Worm (Caenorhabditis elegans) whole organism, L3 larva: ENCODE measurements around the gene rps-4.

Experiments used
- ama-1 ChIP-seq: fragments of 150-350 bp; optimal IDR thresholded peaks from 2 replicates; lab custom pipeline; 2018
- ceh-28 ChIP-seq: fragments of 150-350 bp; optimal IDR thresholded peaks from 2 replicates; lab custom pipeline; 2014; ENCODE audit warnings: missing biosample characterization, missing genetic modification reagents, missing genetic modification characterization
- elt-1 ChIP-seq: fragments of 150-350 bp; optimal IDR thresholded peaks from 2 replicates; lab custom pipeline; 2014; ENCODE audit warnings: missing biosample characterization, missing genetic modification characterization
- fos-1 ChIP-seq: fragments of 150-350 bp; optimal IDR thresholded peaks from 2 replicates; lab custom pipeline; 2014; ENCODE audit warnings: missing biosample characterization, missing genetic modification characterization
- jun-1 ChIP-seq: fragments of 150-350 bp; optimal IDR thresholded peaks from 2 replicates; lab custom pipeline; 2014; ENCODE audit warnings: missing biosample characterization, missing genetic modification reagents, missing genetic modification characterization
- mdl-1 ChIP-seq: fragments of 150-350 bp; optimal IDR thresholded peaks from 2 replicates; lab custom pipeline; 2014; ENCODE audit warnings: missing biosample characterization, missing genetic modification characterization
- nhr-12 ChIP-seq: fragments of 150-350 bp; optimal IDR thresholded peaks from 2 replicates; lab custom pipeline; 2014; ENCODE audit warnings: missing biosample characterization, missing genetic modification characterization
- nhr-237 ChIP-seq: fragments of 150-350 bp; optimal IDR thresholded peaks from 2 replicates; lab custom pipeline; 2014; ENCODE audit warnings: missing biosample characterization, missing genetic modification characterization
- nhr-28 ChIP-seq: fragments of 150-350 bp; optimal IDR thresholded peaks from 2 replicates; lab custom pipeline; 2014; ENCODE audit warnings: missing biosample characterization, missing genetic modification characterization
- pha-4 ChIP-seq: fragments of 150-350 bp; optimal IDR thresholded peaks from 2 replicates; lab custom pipeline; 2014; ENCODE audit warnings: missing biosample characterization, missing genetic modification reagents, missing genetic modification characterization
- pqm-1 ChIP-seq: fragments of 150-350 bp; optimal IDR thresholded peaks from 2 replicates; lab custom pipeline; 2017; ENCODE audit warnings: missing biosample characterization, missing genetic modification characterization, inconsistent platforms
- sea-2 ChIP-seq: fragments of 150-350 bp; sonication (generic microtip); optimal IDR thresholded peaks from 4 replicates; lab custom pipeline; 2014; ENCODE audit warnings: missing biosample characterization, missing genetic modification reagents, missing genetic modification characterization
- unc-39 ChIP-seq: sonication (generic microtip); optimal IDR thresholded peaks from 4 replicates; lab custom pipeline; 2017; ENCODE audit warnings: missing biosample characterization, missing genetic modification characterization

DNA sequence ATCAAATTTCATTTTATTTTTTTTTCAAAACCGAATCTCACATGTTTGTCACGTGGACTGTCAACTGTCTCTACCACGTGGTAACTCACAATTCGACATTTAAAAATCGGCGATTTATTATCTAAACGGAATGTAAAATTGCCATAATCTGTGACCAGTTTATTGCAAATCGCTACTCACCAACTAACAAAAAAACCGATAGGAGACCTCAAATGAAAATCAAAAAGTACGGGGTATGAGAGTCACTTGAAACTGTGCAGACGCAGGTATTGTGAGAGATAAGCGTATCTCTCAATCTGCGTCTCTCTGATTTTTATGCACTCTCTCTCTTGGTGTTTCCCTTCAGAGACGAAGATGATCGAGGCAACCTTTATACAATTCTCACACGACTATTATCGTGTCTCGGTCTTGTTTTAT, 36.7 kb downstream of the rps-4 start:
- TF ChIP-seq pqm-1 (tag; lab: Kevin White, UChicago) (peak; percentile 92), pha-4 (tag; lab: Kevin White, UChicago) (peak; percentile 57), fos-1 (tag; lab: Kevin White, UChicago) (no peak), ama-1 (lab: Kevin White, UChicago) (no peak), mdl-1 (peak; percentile 33), ceh-28 (tag; lab: Kevin White, UChicago) (peak; percentile 51), nhr-28 (tag; lab: Kevin White, UChicago) (no peak), nhr-237 (tag; lab: Kevin White, UChicago) (no peak), nhr-12 (tag; lab: Kevin White, UChicago) (no peak), jun-1 (tag; lab: Kevin White, UChicago) (peak; percentile 81), elt-1 (tag; lab: Kevin White, UChicago) (peak; percentile 67), unc-39 (tag; lab: Kevin White, UChicago) (no peak), sea-2 (GFP tag; lab: Kevin White, UChicago) (no peak)
